Worm (Caenorhabditis elegans): ENCODE measurements around the gene K08D8.7.

The K08D8.7 gene

DNA sequence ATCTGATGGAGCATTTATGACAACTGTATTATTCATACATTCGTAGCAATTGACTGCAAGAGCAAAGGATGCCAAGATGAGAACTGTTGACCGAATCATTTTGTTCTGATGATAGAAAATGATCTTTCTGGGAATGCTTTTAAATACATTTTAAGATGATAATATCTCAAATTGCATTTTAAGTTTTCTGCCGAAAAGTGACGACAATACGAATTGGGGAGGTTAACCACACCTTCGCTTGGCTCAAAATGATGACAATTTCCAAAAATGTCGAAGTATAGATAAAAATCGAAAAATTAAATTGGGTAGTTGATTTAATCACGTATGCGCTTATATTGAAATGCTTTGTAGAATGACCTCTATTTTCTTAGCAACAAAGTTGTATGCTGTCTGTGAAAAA is 44.6 kb downstream of the K08D8.7 start, which contains the start of gene dod-24:
dod-24 (minus strand) TSS at position 101 of the 400 bp plus-strand sequence.
- TF ChIP-seq F13H6.1 (tag; optimal IDR thresholded peaks at IDR 0.05) (no peak), nhr-6 (tag; optimal IDR thresholded peaks at IDR 0.05) (no peak), unc-55 (GFP tag; optimal IDR thresholded peaks at IDR 0.05) (no peak), ceh-16 (tag; optimal IDR thresholded peaks at IDR 0.05) (no peak), Y55F3AM.14 (GFP tag; optimal IDR thresholded peaks at IDR 0.05) (no peak), sem-4 (tag; optimal IDR thresholded peaks at IDR 0.05) (no peak)

DNA sequence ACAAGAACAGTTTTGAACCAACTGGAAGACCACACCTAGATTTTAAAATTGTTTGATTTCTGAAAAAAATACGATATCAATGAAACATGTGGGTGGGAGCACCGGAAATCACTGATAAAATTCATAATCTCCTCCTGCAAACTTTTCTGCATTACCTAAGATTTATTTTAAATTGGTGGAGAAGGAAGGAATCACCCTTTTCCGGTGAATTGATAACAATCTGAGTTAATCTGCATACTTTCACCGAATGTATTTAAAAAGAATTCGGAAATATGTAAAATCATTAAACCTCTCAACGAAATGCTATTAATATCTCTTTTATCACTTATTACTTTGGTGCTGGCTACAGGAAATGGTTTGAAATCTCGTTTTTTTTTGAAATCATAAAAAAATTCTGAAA is 46.0 kb downstream of the K08D8.7 start, which contains the start of gene dct-19:
dct-19 (plus strand) TSS at position 301 of the 400 bp plus-strand sequence.
- TF ChIP-seq nhr-25 (tag; optimal IDR thresholded peaks at IDR 0.05): no peak
- TF ChIP-seq ceh-82 (tag; optimal IDR thresholded peaks at IDR 0.05): no peak
- no peak for TF ChIP-seq mab-5 (tag; optimal IDR thresholded peaks at IDR 0.05)
- no peak for TF ChIP-seq mdl-1 (tag; optimal IDR thresholded peaks at IDR 0.05)
- TF ChIP-seq Y55F3AM.14 (GFP tag; optimal IDR thresholded peaks at IDR 0.05): no peak
- no peak for TF ChIP-seq alr-1 (tag; optimal IDR thresholded peaks at IDR 0.05)
- TF ChIP-seq peb-1 (tag; optimal IDR thresholded peaks at IDR 0.05): no peak
- TF ChIP-seq gmeb-1 (tag; optimal IDR thresholded peaks at IDR 0.05): no peak
- TF ChIP-seq sma-3 (GFP tag; optimal IDR thresholded peaks at IDR 0.05): no peak
- TF ChIP-seq zag-1 (tag; optimal IDR thresholded peaks at IDR 0.05): no peak
- TF ChIP-seq blmp-1 (tag; optimal IDR thresholded peaks at IDR 0.05; ENCODE audit: insufficient read depth): no peak
- TF ChIP-seq F13H6.1 (tag; optimal IDR thresholded peaks at IDR 0.05): no peak
- no peak for TF ChIP-seq nhr-237 (tag; optimal IDR thresholded peaks at IDR 0.05)

ce11 chrIV:12946488-12946887 is 49.9 kb downstream of the K08D8.7 start, which contains the start of gene F55G11.1:
F55G11.1 (minus strand) TSS chrIV:12946588.
- TF ChIP-seq nhr-77 (tag; optimal IDR thresholded peaks at IDR 0.05) (no peak), snpc-4 (tag; optimal IDR thresholded peaks at IDR 0.05) (no peak), skn-1 (tag; optimal IDR thresholded peaks at IDR 0.05) (no peak), ZK546.5 (tag; optimal IDR thresholded peaks at IDR 0.05) (no peak), zag-1 (tag; optimal IDR thresholded peaks at IDR 0.05) (no peak), ztf-4 (tag; optimal IDR thresholded peaks at IDR 0.05) (no peak), sma-9 (GFP tag; optimal IDR thresholded peaks at IDR 0.05) (no peak), sma-9 (tag; optimal IDR thresholded peaks at IDR 0.05) (no peak), fos-1 (tag; optimal IDR thresholded peaks at IDR 0.05) (no peak), ceh-16 (tag; optimal IDR thresholded peaks at IDR 0.05) (no peak), mdl-1 (tag; optimal IDR thresholded peaks at IDR 0.05) (no peak), unc-62 (GFP tag; optimal IDR thresholded peaks at IDR 0.05) (no peak), lin-11 (tag; optimal IDR thresholded peaks at IDR 0.05) (no peak), lin-13 (GFP tag; optimal IDR thresholded peaks at IDR 0.05) (no peak), elt-3 (tag; optimal IDR thresholded peaks at IDR 0.05) (no peak), peb-1 (tag; optimal IDR thresholded peaks at IDR 0.05) (no peak), Y55F3AM.14 (GFP tag; optimal IDR thresholded peaks at IDR 0.05) (no peak), nhr-25 (tag; optimal IDR thresholded peaks at IDR 0.05) (no peak), nhr-12 (tag; optimal IDR thresholded peaks at IDR 0.05) (no peak), ztf-1 (GFP tag; conservative IDR thresholded peaks at IDR 0.05) (no peak)

All from whole organism, L2 larva.